Fruit fly (Drosophila melanogaster): ENCODE results near the gene CG17375.

Gene CG17375

dm6 chr2L:6787973-6788368 lies 17.6 kb downstream of the CG17375 start (continued):
- TF ChIP-seq Usf (GFP tag; optimal IDR thresholded peaks at IDR 0.05) = no peak
- no peak for TF ChIP-seq hth (optimal IDR thresholded peaks at IDR 0.05)
- TF ChIP-seq chm (GFP tag; IDR thresholded peaks at IDR 0.05) = no peak; the same call in 1 of the 2 replicates
- TF ChIP-seq CG8924 (tag; optimal IDR thresholded peaks at IDR 0.05) = peak; percentile 14
- peak; percentile 62 for TF ChIP-seq CG4820 (GFP tag; optimal IDR thresholded peaks at IDR 0.05)
- no peak for TF ChIP-seq CG4707 (GFP tag; optimal IDR thresholded peaks at IDR 0.05)
- TF ChIP-seq CG7963 (GFP tag; IDR thresholded peaks at IDR 0.05; ENCODE audit: partially characterized antibody) = no peak
- TF ChIP-seq cato (GFP tag; optimal IDR thresholded peaks at IDR 0.05; ENCODE audit: borderline replicate concordance) = peak; percentile 2
- TF ChIP-seq ewg (GFP tag; optimal IDR thresholded peaks at IDR 0.05) = no peak
- TF ChIP-seq bbx (GFP tag; IDR thresholded peaks at IDR 0.05; ENCODE audit: partially characterized antibody) = no peak
- TF ChIP-seq toy (GFP tag; IDR thresholded peaks at IDR 0.05) = no peak
- peak; percentile 77 for TF ChIP-seq nmo (GFP tag; optimal IDR thresholded peaks at IDR 0.05)
- TF ChIP-seq CG2199 (GFP tag; IDR thresholded peaks at IDR 0.05) = no peak
- peak; percentile 74 for TF ChIP-seq dmrt99B (tag; optimal IDR thresholded peaks at IDR 0.05)
- TF ChIP-seq CG43689 (GFP tag; IDR thresholded peaks at IDR 0.05) = no peak
- no peak for TF ChIP-seq Lim3 (GFP tag; IDR thresholded peaks at IDR 0.05)
- TF ChIP-seq CG3281 (GFP tag; optimal IDR thresholded peaks at IDR 0.05) = peak; percentile 35
- TF ChIP-seq Eip74EF (GFP tag; optimal IDR thresholded peaks at IDR 0.05) = peak in 1 of 2 experiments; percentile 75
- TF ChIP-seq lmd (GFP tag; IDR thresholded peaks at IDR 0.05) = no peak; the same call in 1 of the 2 replicates
- TF ChIP-seq CG4424 (GFP tag; optimal IDR thresholded peaks at IDR 0.05) = peak; percentile 54
- TF ChIP-seq CG10267 (tag; optimal IDR thresholded peaks at IDR 0.05) = peak; percentile 31
- 0 out of 3 replicates have a peak, but pooled peaks have one; percentile 50 for TF ChIP-seq ase (GFP tag; IDR thresholded peaks at IDR 0.05)
- peak; percentile 24 for TF ChIP-seq wek (GFP tag; optimal IDR thresholded peaks at IDR 0.05)
- no peak for TF ChIP-seq CG34224 (GFP tag; IDR thresholded peaks at IDR 0.05; ENCODE audit: partially characterized antibody)
- TF ChIP-seq sens-2 (GFP tag; IDR thresholded peaks at IDR 0.05) = peak; percentile 15; the same call in 1 of the 2 replicates
- no peak for TF ChIP-seq ttk (GFP tag; IDR thresholded peaks at IDR 0.05)
- no peak for TF ChIP-seq wor (GFP tag; IDR thresholded peaks at IDR 0.05)
- no peak for TF ChIP-seq grn (GFP tag; optimal IDR thresholded peaks at IDR 0.05)
- TF ChIP-seq Chrac-16 (GFP tag; optimal IDR thresholded peaks at IDR 0.05) = peak; percentile 23
- peak; percentile 71 for TF ChIP-seq CG7839 (tag; optimal IDR thresholded peaks at IDR 0.05)
- no peak for TF ChIP-seq ash1 (GFP tag; optimal IDR thresholded peaks at IDR 0.05)
- TF ChIP-seq Atf-2 (GFP tag; optimal IDR thresholded peaks at IDR 0.05) = peak; percentile 55
- TF ChIP-seq CG13296 (GFP tag; optimal IDR thresholded peaks at IDR 0.05) = no peak
- peak; percentile 60 for TF ChIP-seq Fer3 (tag; optimal IDR thresholded peaks at IDR 0.05)
- TF ChIP-seq tna (GFP tag; IDR thresholded peaks at IDR 0.05; ENCODE audit: partially characterized antibody) = no peak
- no peak for TF ChIP-seq danr (GFP tag; IDR thresholded peaks at IDR 0.05)
- no peak for TF ChIP-seq prd (optimal IDR thresholded peaks at IDR 0.05)
- TF ChIP-seq prd (GFP tag; IDR thresholded peaks at IDR 0.05) = peak; percentile 50; the same call in 2 of the 3 replicates
- TF ChIP-seq CG17328 (GFP tag; IDR thresholded peaks at IDR 0.05) = peak; percentile 59
- peak; percentile 63 for TF ChIP-seq CG4854 (GFP tag; optimal IDR thresholded peaks at IDR 0.05)
- no peak for TF ChIP-seq CG7372 (GFP tag; IDR thresholded peaks at IDR 0.05)
- peak; percentile 18 to 46 for TF ChIP-seq Pdp1 (GFP tag; optimal IDR thresholded peaks at IDR 0.05)
- TF ChIP-seq HLH3B (GFP tag; IDR thresholded peaks at IDR 0.05) = peak; percentile 77
- TF ChIP-seq Fer1 (GFP tag; optimal IDR thresholded peaks at IDR 0.05) = no peak
- no peak for TF ChIP-seq amos (GFP tag; IDR thresholded peaks at IDR 0.05; ENCODE audit: partially characterized antibody)
- TF ChIP-seq CG1647 (GFP tag; optimal IDR thresholded peaks at IDR 0.05) = peak; percentile 38
- no peak for TF ChIP-seq trh (GFP tag; optimal IDR thresholded peaks at IDR 0.05)
- TF ChIP-seq CG10366 (GFP tag; IDR thresholded peaks at IDR 0.05) = peak; percentile 46
- no peak for TF ChIP-seq zen2 (GFP tag; IDR thresholded peaks at IDR 0.05; ENCODE audit: partially characterized antibody)
- TF ChIP-seq CG6689 (GFP tag; IDR thresholded peaks at IDR 0.05) = peak; percentile 64; the same call in 1 of the 2 replicates
- TF ChIP-seq CG12299 (tag; optimal IDR thresholded peaks at IDR 0.05) = no peak
